Fruit fly (Drosophila melanogaster): Measurements from ENCODE around the gene VhaAC39-2.

dm6 chr3R:23145681-23146080, 13.4 kb downstream of the VhaAC39-2 start:
- TF ChIP-seq psq (optimal IDR thresholded peaks at IDR 0.05) (no peak), h (optimal IDR thresholded peaks at IDR 0.05) (no peak), insv (optimal IDR thresholded peaks at IDR 0.05) (no peak), Myc (optimal IDR thresholded peaks at IDR 0.05) (no peak), Sin3A (optimal IDR thresholded peaks at IDR 0.05) (no peak), ttk (optimal IDR thresholded peaks at IDR 0.05) (no peak)
